Fruit fly (Drosophila melanogaster) whole organism, embryonic: ENCODE measurements around the gene Vinc.
A peak's percentile ranks its signal among the peaks of the same experiment; 100 is the strongest.

Source experiments
- ATbp ChIP-seq: fragments of 200-800 bp; sonication (Bioruptor generic); optimal IDR thresholded peaks from 2 replicates; lab custom pipeline; 2017; ENCODE audit warnings: missing biosample characterization, mild to moderate bottlenecking, missing genetic modification characterization, missing genetic modification reagents
- Ada2b ChIP-seq: fragments of 200-800 bp; sonication (Bioruptor generic); IDR thresholded peaks from 2 replicates; pipeline ENCODE4 v1.3.6; 2022; ENCODE audit warnings: missing biosample characterization, missing genetic modification characterization
- Aef1 ChIP-seq: fragments of 200-800 bp; sonication (Bioruptor generic); IDR thresholded peaks from 3 replicates; pipeline ENCODE4 v1.3.6; 2022; ENCODE audit warnings: missing biosample characterization, missing genetic modification characterization
- Asciz ChIP-seq: fragments of 200-800 bp; sonication (Bioruptor generic); optimal IDR thresholded peaks from 2 replicates; lab custom pipeline; 2017; ENCODE audit warnings: missing biosample characterization, mild to moderate bottlenecking, missing genetic modification characterization, missing genetic modification reagents
- Blimp-1 ChIP-seq: fragments of 200-800 bp; sonication (Bioruptor generic); optimal IDR thresholded peaks from 3 replicates; lab custom pipeline; 2018; ENCODE audit warnings: missing biosample characterization, missing genetic modification characterization, mild to moderate bottlenecking, moderate library complexity, missing genetic modification reagents
- Bteb2 ChIP-seq: fragments of 200-800 bp; sonication (Bioruptor generic); optimal IDR thresholded peaks from 2 replicates; lab custom pipeline; 2016; ENCODE audit warnings: missing biosample characterization, missing genetic modification characterization
- CG10979 ChIP-seq: fragments of 200-800 bp; sonication (Bioruptor generic); optimal IDR thresholded peaks from 2 replicates; lab custom pipeline; 2018; ENCODE audit warnings: missing biosample characterization, mild to moderate bottlenecking, missing genetic modification characterization, moderate library complexity
- CG14014 ChIP-seq: fragments of 200-800 bp; sonication (Bioruptor generic); IDR thresholded peaks from 2 replicates; pipeline ENCODE4 v1.3.6; 2022; ENCODE audit warnings: missing biosample characterization, missing genetic modification characterization
- CG14710 ChIP-seq: fragments of 200-800 bp; sonication (Bioruptor generic); optimal IDR thresholded peaks from 3 replicates; lab custom pipeline; 2019; ENCODE audit warnings: missing biosample characterization, mild to moderate bottlenecking, missing genetic modification characterization, moderate library complexity
- CG1603 ChIP-seq: fragments of 200-800 bp; sonication (Bioruptor generic); optimal IDR thresholded peaks from 2 replicates; lab custom pipeline; 2019; ENCODE audit warnings: missing biosample characterization, mild to moderate bottlenecking, missing genetic modification characterization, moderate library complexity
- CG17359 ChIP-seq: fragments of 200-800 bp; sonication (Bioruptor generic); optimal IDR thresholded peaks from 3 replicates; lab custom pipeline; 2018; ENCODE audit warnings: missing biosample characterization, mild to moderate bottlenecking, missing genetic modification characterization, moderate library complexity
- CG17802 ChIP-seq: fragments of 200-800 bp; sonication (Bioruptor generic); optimal IDR thresholded peaks from 2 replicates; lab custom pipeline; 2018; ENCODE audit warnings: missing biosample characterization, mild to moderate bottlenecking, missing genetic modification characterization, moderate library complexity
- CG18764 ChIP-seq: fragments of 200-800 bp; sonication (Bioruptor generic); optimal IDR thresholded peaks from 3 replicates; lab custom pipeline; 2016; ENCODE audit warnings: missing biosample characterization, missing genetic modification characterization
- CG2678 ChIP-seq: fragments of 200-800 bp; sonication (Bioruptor generic); optimal IDR thresholded peaks from 3 replicates; lab custom pipeline; 2019; ENCODE audit warnings: missing biosample characterization, mild to moderate bottlenecking, missing genetic modification characterization, moderate library complexity
- CG32772 ChIP-seq: fragments of 200-800 bp; sonication (Bioruptor generic); IDR thresholded peaks from 2 replicates; pipeline ENCODE4 v1.3.6; 2022; ENCODE audit warnings: missing biosample characterization, missing genetic modification characterization
- CG3281 ChIP-seq: fragments of 200-800 bp; sonication (Bioruptor generic); optimal IDR thresholded peaks from 3 replicates; lab custom pipeline; 2017; ENCODE audit warnings: missing biosample characterization, mild to moderate bottlenecking, missing genetic modification characterization
- CG6689 ChIP-seq: fragments of 200-800 bp; sonication (Bioruptor generic); IDR thresholded peaks from 2 replicates; pipeline ENCODE4 v1.3.6; 2022; ENCODE audit warnings: missing biosample characterization, missing genetic modification characterization
- CG7839 ChIP-seq: fragments of 200-800 bp; sonication (Bioruptor generic); optimal IDR thresholded peaks from 3 replicates; lab custom pipeline; 2018; ENCODE audit warnings: missing biosample characterization, mild to moderate bottlenecking, missing genetic modification characterization, moderate library complexity
- CG8944 ChIP-seq: fragments of 200-800 bp; sonication (Bioruptor generic); optimal IDR thresholded peaks from 3 replicates; lab custom pipeline; 2016; ENCODE audit warnings: missing biosample characterization, missing genetic modification characterization
- E2f1 ChIP-seq: fragments of 200-800 bp; sonication (Bioruptor generic); IDR thresholded peaks from 2 replicates; pipeline ENCODE4 v1.3.6; 2022; ENCODE audit warnings: missing biosample characterization, missing genetic modification characterization
- E2f2 ChIP-seq: fragments of 200-800 bp; sonication (Bioruptor generic); IDR thresholded peaks from 2 replicates; pipeline ENCODE4 v1.3.6; 2022; ENCODE audit warnings: missing biosample characterization, missing genetic modification characterization
- Gug ChIP-seq: fragments of 200-800 bp; sonication (Bioruptor generic); IDR thresholded peaks from 4 replicates; pipeline ENCODE4 v1.3.6; 2022; ENCODE audit warnings: missing biosample characterization, missing genetic modification characterization
- H2.0 ChIP-seq: fragments of 200-800 bp; sonication (Bioruptor generic); IDR thresholded peaks from 2 replicates; pipeline ENCODE4 v1.3.6; 2022; ENCODE audit warnings: missing biosample characterization, missing genetic modification characterization
- Hr51 ChIP-seq, 2 experiments: fragments of 200-800 bp; sonication (Bioruptor generic); optimal IDR thresholded peaks; 2 replicates in 1 of 2; 3 replicates in 1 of 2; lab custom pipeline; 2016 to 2018; ENCODE audit warnings: missing biosample characterization in 2 of 2, missing genetic modification characterization in 2 of 2, mild to moderate bottlenecking in 1 of 2, moderate library complexity in 1 of 2
- Hr78 ChIP-seq, 2 experiments: fragments of 200-800 bp in 1 of 2; fragments of >200 bp in 1 of 2; sonication (Bioruptor generic) in 1 of 2; optimal IDR thresholded peaks; 2 replicates each; lab custom pipeline; 2017 to 2019; ENCODE audit warnings: missing biosample characterization in 2 of 2, missing genetic modification characterization in 2 of 2, mild to moderate bottlenecking in 1 of 2, moderate library complexity in 1 of 2
- Lhr ChIP-seq: fragments of 200-800 bp; sonication (Bioruptor generic); optimal IDR thresholded peaks from 3 replicates; lab custom pipeline; 2017; ENCODE audit warnings: mild to moderate bottlenecking, missing biosample characterization, missing genetic modification reagents, missing genetic modification characterization
- Nf-YA ChIP-seq: fragments of 200-800 bp; sonication (Bioruptor generic); IDR thresholded peaks from 2 replicates; pipeline ENCODE4 v1.3.6; 2022; ENCODE audit warnings: missing biosample characterization, missing genetic modification characterization
- NfI ChIP-seq: fragments of 200-800 bp; sonication (Bioruptor generic); optimal IDR thresholded peaks from 3 replicates; lab custom pipeline; 2018; ENCODE audit warnings: missing biosample characterization, mild to moderate bottlenecking, missing genetic modification characterization, moderate library complexity
- Six4 ChIP-seq: fragments of 200-800 bp; sonication (Bioruptor generic); optimal IDR thresholded peaks from 2 replicates; lab custom pipeline; 2016; ENCODE audit warnings: missing biosample characterization, missing genetic modification characterization
- chif ChIP-seq, 2 experiments: fragments of 200-800 bp; sonication (Bioruptor generic); optimal IDR thresholded peaks; 3 replicates each; lab custom pipeline; 2016; ENCODE audit warnings: missing biosample characterization in 2 of 2, missing genetic modification characterization in 2 of 2
- ci ChIP-seq: fragments of 200-800 bp; sonication (Bioruptor generic); IDR thresholded peaks from 3 replicates; pipeline ENCODE4 v1.3.6; 2022; ENCODE audit warnings: missing biosample characterization, missing genetic modification characterization
- corto ChIP-seq: fragments of 200-800 bp; sonication (Bioruptor generic); optimal IDR thresholded peaks from 2 replicates; lab custom pipeline; 2016; ENCODE audit warnings: missing biosample characterization, mild to moderate bottlenecking, missing genetic modification characterization, moderate library complexity
- dpn ChIP-seq, 2 experiments: fragments of 200-800 bp; sonication (Bioruptor generic); optimal IDR thresholded peaks; 3 replicates each; lab custom pipeline; 2016; ENCODE audit warnings: missing biosample characterization in 2 of 2, missing genetic modification characterization in 2 of 2
- esg ChIP-seq: fragments of 200-800 bp; sonication (Bioruptor generic); conservative IDR thresholded peaks from 2 replicates; pipeline ENCODE4 v1.3.6; 2022; ENCODE audit warnings: missing biosample characterization, missing genetic modification characterization
- ewg ChIP-seq: fragments of 200-800 bp; sonication (Bioruptor generic); optimal IDR thresholded peaks from 3 replicates; lab custom pipeline; 2017; ENCODE audit warnings: mild to moderate bottlenecking, missing biosample characterization, missing genetic modification reagents, missing genetic modification characterization
- grau ChIP-seq: fragments of 200-800 bp; optimal IDR thresholded peaks from 3 replicates; lab custom pipeline; 2019; ENCODE audit warnings: missing biosample characterization, mild to moderate bottlenecking, missing genetic modification characterization, moderate library complexity
- hbn ChIP-seq: fragments of 200-800 bp; sonication (Bioruptor generic); IDR thresholded peaks from 2 replicates; pipeline ENCODE4 v1.3.6; 2022; ENCODE audit warnings: missing biosample characterization, missing genetic modification characterization; ENCODE audit not compliant: partially characterized antibody
- hkb ChIP-seq, 2 experiments: fragments of 200-800 bp in 1 of 2; fragments of >200 bp in 1 of 2; sonication (Bioruptor generic) in 1 of 2; IDR thresholded peaks in 1 of 2; optimal IDR thresholded peaks in 1 of 2; 2 replicates each; pipeline versions ENCODE4 v1.3.6 to Lab custom; 2017 to 2022; ENCODE audit warnings: missing biosample characterization in 1 of 2, missing genetic modification characterization in 1 of 2
- ken ChIP-seq: fragments of 200-800 bp; sonication (Bioruptor generic); IDR thresholded peaks from 3 replicates; pipeline ENCODE4 v1.3.6; 2022; ENCODE audit warnings: missing biosample characterization, missing genetic modification characterization
- lilli ChIP-seq: fragments of 200-800 bp; sonication (Bioruptor generic); optimal IDR thresholded peaks from 3 replicates; lab custom pipeline; 2016; ENCODE audit warnings: missing biosample characterization, missing genetic modification characterization
- lmd ChIP-seq: fragments of 200-800 bp; sonication (Bioruptor generic); IDR thresholded peaks from 2 replicates; pipeline ENCODE4 v1.3.6; 2022; ENCODE audit warnings: missing biosample characterization, missing genetic modification characterization
- nerfin-1 ChIP-seq: fragments of 200-800 bp; sonication (Bioruptor generic); optimal IDR thresholded peaks from 3 replicates; lab custom pipeline; 2019; ENCODE audit warnings: missing biosample characterization, mild to moderate bottlenecking, missing genetic modification characterization, moderate library complexity
- nom ChIP-seq: fragments of 200-800 bp; sonication (Bioruptor generic); optimal IDR thresholded peaks from 2 replicates; lab custom pipeline; 2017; ENCODE audit warnings: missing biosample characterization, missing genetic modification characterization, mild to moderate bottlenecking, moderate library complexity, missing genetic modification reagents
- org-1 ChIP-seq: fragments of 200-800 bp; sonication (Bioruptor generic); optimal IDR thresholded peaks from 2 replicates; lab custom pipeline; 2017; ENCODE audit warnings: missing biosample characterization, missing genetic modification characterization
- pnt ChIP-seq: fragments of 200-800 bp; sonication (Bioruptor generic); optimal IDR thresholded peaks from 3 replicates; lab custom pipeline; 2016; ENCODE audit warnings: missing biosample characterization, missing genetic modification characterization
- slbo ChIP-seq: fragments of 200-800 bp; sonication (Bioruptor generic); IDR thresholded peaks from 2 replicates; pipeline ENCODE4 v1.3.6; 2022; ENCODE audit warnings: missing biosample characterization, missing genetic modification characterization
- stwl ChIP-seq: fragments of 200-800 bp; sonication (Bioruptor generic); optimal IDR thresholded peaks from 3 replicates; lab custom pipeline; 2018; ENCODE audit warnings: missing biosample characterization, mild to moderate bottlenecking, missing genetic modification characterization, moderate library complexity
- tap ChIP-seq: fragments of 200-800 bp; optimal IDR thresholded peaks from 3 replicates; lab custom pipeline; 2019; ENCODE audit warnings: missing biosample characterization, mild to moderate bottlenecking, missing genetic modification characterization, moderate library complexity
- ttk ChIP-seq: fragments of 200-800 bp; sonication (Bioruptor generic); IDR thresholded peaks from 2 replicates; pipeline ENCODE4 v2.1.2; 2022; ENCODE audit warnings: missing biosample characterization, missing genetic modification characterization

Vinc gene

dm6 chrX:2166129-2166528, 56.2 kb downstream of the Vinc start:
- TF ChIP-seq Hr51 (GFP tag; optimal IDR thresholded peaks at IDR 0.05; lab: Kevin White, UChicago) (peak in 1 of 2 experiments; percentile 36), corto (GFP tag; lab: Kevin White, UChicago) (no peak), Ada2b (GFP tag; lab: Robert Waterston, UW) (peak; percentile 43), CG10979 (tag; lab: Kevin White, UChicago) (peak; percentile 53), nom (GFP tag; lab: Kevin White, UChicago) (no peak), CG7839 (peak; percentile 8), dpn (GFP tag; optimal IDR thresholded peaks at IDR 0.05; lab: Kevin White, UChicago) (peak in 1 of 2 experiments; percentile 10), grau (tag; lab: Kevin White, UChicago) (peak; percentile 19), tap (tag; lab: Kevin White, UChicago) (peak; percentile 18), stwl (tag; lab: Kevin White, UChicago) (no peak), ken (peak; percentile 80), Blimp-1 (peak; percentile 59), ewg (GFP tag; lab: Kevin White, UChicago) (peak; percentile 51), CG14710 (tag; lab: Kevin White, UChicago) (peak; percentile 17), NfI (GFP tag; lab: Kevin White, UChicago) (peak; percentile 28), Gug (GFP tag; lab: Robert Waterston, UW) (peak; percentile 59; the same call in 3 of the 4 replicates), lilli (GFP tag; lab: Kevin White, UChicago) (peak; percentile 5), Lhr (GFP tag; lab: Kevin White, UChicago) (no peak), CG2678 (tag; lab: Kevin White, UChicago) (peak; percentile 35), CG17359 (tag; lab: Kevin White, UChicago) (peak; percentile 71), CG14014 (GFP tag; lab: Robert Waterston, UW) (no peak), lmd (GFP tag; lab: Robert Waterston, UW) (peak; percentile 58; the same call in 1 of the 2 replicates), Asciz (GFP tag; lab: Kevin White, UChicago) (peak; percentile 44), org-1 (GFP tag; lab: Kevin White, UChicago) (peak; percentile 27), CG32772 (peak; percentile 59; the same call in 1 of the 2 replicates), CG6689 (peak; percentile 45; the same call in 1 of the 2 replicates), ci (peak; percentile 92), CG17802 (tag; lab: Kevin White, UChicago) (peak; percentile 53), E2f1 (GFP tag; lab: Robert Waterston, UW) (peak; percentile 46; the same call in 1 of the 2 replicates), ttk (GFP tag; lab: Robert Waterston, UW) (peak; percentile 35; the same call in 1 of the 2 replicates), Hr78 (GFP tag; optimal IDR thresholded peaks at IDR 0.05; lab: Kevin White, UChicago) (no peak), nerfin-1 (tag; lab: Kevin White, UChicago) (no peak), ATbp (GFP tag; lab: Kevin White, UChicago) (peak; percentile 71), CG18764 (no peak), Six4 (peak; percentile 13), hkb (optimal IDR thresholded peaks at IDR 0.05; lab: Kevin White, UChicago) (no peak), hkb (GFP tag; IDR thresholded peaks at IDR 0.05; lab: Robert Waterston, UW) (peak; percentile 65), pnt (GFP tag; lab: Kevin White, UChicago) (peak; percentile 35), hbn (no peak), CG1603 (tag; lab: Kevin White, UChicago) (peak; percentile 80), CG8944 (GFP tag; lab: Kevin White, UChicago) (peak; percentile 50), Nf-YA (GFP tag; lab: Robert Waterston, UW) (peak; percentile 47; the same call in 1 of the 2 replicates), H2.0 (GFP tag; lab: Robert Waterston, UW) (peak; percentile 49), chif (GFP tag; optimal IDR thresholded peaks at IDR 0.05; lab: Kevin White, UChicago) (peak in 1 of 2 experiments; percentile 51), CG3281 (GFP tag; lab: Kevin White, UChicago) (no peak), E2f2 (GFP tag; lab: Robert Waterston, UW) (peak; percentile 33; the same call in 1 of the 2 replicates), esg (GFP tag; lab: Robert Waterston, UW) (peak; percentile 51), Bteb2 (GFP tag; lab: Kevin White, UChicago) (no peak), slbo (GFP tag; lab: Robert Waterston, UW) (peak; percentile 53), Aef1 (GFP tag; lab: Robert Waterston, UW) (0 out of 3 replicates have a peak, but pooled peaks have one; percentile 10)
